Worm (Caenorhabditis elegans) whole organism, L4/young adult: ENCODE results near the gene nhr-106.

ENCODE experiments used
- W03F9.2 ChIP-seq: fragments of 150-350 bp; optimal IDR thresholded peaks from 2 replicates; lab custom pipeline; 2014; ENCODE audit warnings: missing biosample characterization, missing genetic modification characterization
- dao-5 ChIP-seq: sonication (generic microtip); optimal IDR thresholded peaks from 2 replicates; lab custom pipeline; 2016; ENCODE audit warnings: missing genotype, missing genetic modification characterization, moderate library complexity, missing compliant biosample characterization
- him-1 ChIP-seq: sonication (generic microtip); optimal IDR thresholded peaks from 2 replicates; lab custom pipeline; 2016; ENCODE audit warnings: missing genotype, missing genetic modification reagents, missing genetic modification characterization, missing compliant biosample characterization

Gene nhr-106

ce11 chrV:539040-539510 lies 49.7 kb downstream of the nhr-106 start, which contains the start of gene nhr-155:
TSS of gene nhr-155 (plus strand) at chrV:539460.
- TF ChIP-seq him-1 (tag; lab: Kevin White, UChicago), result no peak
- no peak for TF ChIP-seq dao-5 (tag; lab: Kevin White, UChicago)
- no peak for TF ChIP-seq W03F9.2 (tag; lab: Kevin White, UChicago)
